Worm (Caenorhabditis elegans): Measurements from ENCODE around the gene srlf-17.

The srlf-17 gene

ce11 chrIV:11148788-11149366, 46.4 kb upstream of the srlf-17 start (continued):
- TF ChIP-seq Y95B8A.8 (GFP tag; IDR thresholded peaks at IDR 0.05) (0 out of 2 replicates have a peak, but pooled peaks have one; percentile 8), F23B12.7 (tag; optimal IDR thresholded peaks at IDR 0.05; ENCODE audit: insufficient read depth) (no peak), madf-6 (GFP tag; IDR thresholded peaks at IDR 0.05) (0 out of 2 replicates have a peak, but pooled peaks have one; percentile 22), B0019.2 (GFP tag; conservative IDR thresholded peaks at IDR 0.05) (no peak), dox-1 (GFP tag; IDR thresholded peaks at IDR 0.05) (peak; percentile 31; the same call in 1 of the 2 replicates)

ce11 chrIV:11146962-11147470, 44.5 kb upstream of the srlf-17 start, which contains the start of gene pigq-1:
pigq-1 (minus strand) TSS chrIV:11147247.
- TF ChIP-seq bed-2 (GFP tag; IDR thresholded peaks at IDR 0.05) (no peak), ceh-27 (GFP tag; optimal IDR thresholded peaks at IDR 0.05) (no peak), lsy-27 (tag; optimal IDR thresholded peaks at IDR 0.05; ENCODE audit: borderline replicate concordance, insufficient read depth) (no peak), hsf-1 (GFP tag; IDR thresholded peaks at IDR 0.05) (0 out of 2 replicates have a peak, but pooled peaks have one; percentile 67), Y95B8A.8 (GFP tag; IDR thresholded peaks at IDR 0.05) (0 out of 2 replicates have a peak, but pooled peaks have one; percentile 36), hmg-20 (GFP tag; IDR thresholded peaks at IDR 0.05) (no peak), Y79H2A.3 (GFP tag; conservative IDR thresholded peaks at IDR 0.05) (no peak), hrde-1 (tag; optimal IDR thresholded peaks at IDR 0.05; ENCODE audit: borderline replicate concordance) (peak; percentile 90), cebp-1 (GFP tag; IDR thresholded peaks at IDR 0.05) (no peak), cebp-1 (tag; optimal IDR thresholded peaks at IDR 0.05) (peak; percentile 35), F57A8.1 (GFP tag; optimal IDR thresholded peaks at IDR 0.05) (no peak), ztf-22 (GFP tag; optimal IDR thresholded peaks at IDR 0.05) (no peak), ztf-28 (GFP tag; IDR thresholded peaks at IDR 0.05) (no peak), ztf-3 (GFP tag; optimal IDR thresholded peaks at IDR 0.05) (peak; percentile 43), lin-54 (GFP tag; optimal IDR thresholded peaks at IDR 0.05) (no peak), ztf-26 (tag; optimal IDR thresholded peaks at IDR 0.05) (peak; percentile 39), sdz-38 (tag; optimal IDR thresholded peaks at IDR 0.05) (no peak), hmg-1.2 (GFP tag; IDR thresholded peaks at IDR 0.05) (no peak), aptf-2 (GFP tag; conservative IDR thresholded peaks at IDR 0.05) (no peak), K12H6.12 (tag; optimal IDR thresholded peaks at IDR 0.05) (no peak), lin-26 (GFP tag; IDR thresholded peaks at IDR 0.05) (peak; percentile 63), cebp-2 (GFP tag; IDR thresholded peaks at IDR 0.05) (no peak), aptf-3 (GFP tag; IDR thresholded peaks at IDR 0.05) (no peak), dox-1 (GFP tag; IDR thresholded peaks at IDR 0.05) (no peak), sptf-2 (GFP tag; optimal IDR thresholded peaks at IDR 0.05) (no peak), F10E7.11 (tag; optimal IDR thresholded peaks at IDR 0.05) (peak; percentile 37), B0035.1 (tag; optimal IDR thresholded peaks at IDR 0.05) (peak; percentile 74), T07F8.4 (tag; optimal IDR thresholded peaks at IDR 0.05) (no peak), athp-1 (tag; optimal IDR thresholded peaks at IDR 0.05) (peak; percentile 52), let-526 (GFP tag; IDR thresholded peaks at IDR 0.05) (no peak), zfh-2 (GFP tag; conservative IDR thresholded peaks at IDR 0.05) (no peak), unc-130 (GFP tag; optimal IDR thresholded peaks at IDR 0.05) (peak; percentile 12), let-607 (tag; optimal IDR thresholded peaks at IDR 0.05) (peak in 1 of 2 experiments; percentile 34), mxl-1 (tag; optimal IDR thresholded peaks at IDR 0.05) (peak; percentile 22), nfya-1 (tag; optimal IDR thresholded peaks at IDR 0.05; ENCODE audit: borderline replicate concordance, insufficient read depth) (no peak), snpc-4 (GFP tag; optimal IDR thresholded peaks at IDR 0.05) (no peak), snpc-4 (tag; optimal IDR thresholded peaks at IDR 0.05) (peak in 2 of 4 experiments; percentile 47 to 48), lin-40 (tag; optimal IDR thresholded peaks at IDR 0.05) (peak; percentile 38), fkh-3 (tag; optimal IDR thresholded peaks at IDR 0.05) (peak; percentile 86), gei-17 (GFP tag; optimal IDR thresholded peaks at IDR 0.05) (no peak), ztf-6 (GFP tag; IDR thresholded peaks at IDR 0.05) (no peak), F49E8.2 (tag; optimal IDR thresholded peaks at IDR 0.05; ENCODE audit: insufficient read depth) (peak; percentile 86)
